Worm (Caenorhabditis elegans) whole organism, young adult: ENCODE measurements around the gene prx-13.

Experiments used
- B0019.2 ChIP-seq: fragments of 200-800 bp; sonication (Bioruptor generic); conservative IDR thresholded peaks from 2 replicates; pipeline ENCODE4 v1.3.6; 2022; ENCODE audit warnings: missing genetic modification reagents, missing genetic modification characterization, missing compliant biosample characterization
- D2030.7 ChIP-seq: fragments of 200-800 bp; sonication (Bioruptor generic); IDR thresholded peaks from 2 replicates; pipeline ENCODE4 v1.3.6; 2022; ENCODE audit warnings: missing genetic modification reagents, missing genetic modification characterization, missing compliant biosample characterization
- F22D6.2 ChIP-seq: sonication (generic microtip); optimal IDR thresholded peaks from 2 replicates; lab custom pipeline; 2016; ENCODE audit warnings: mild to moderate bottlenecking, missing genetic modification characterization, missing compliant biosample characterization
- F33H1.4 ChIP-seq: fragments of 200-800 bp; sonication (Bioruptor generic); IDR thresholded peaks from 2 replicates; pipeline ENCODE4 v1.3.6; 2022; ENCODE audit warnings: missing genetic modification reagents, missing genetic modification characterization, missing compliant biosample characterization
- F37B4.10 ChIP-seq: fragments of 200-800 bp; sonication (Bioruptor generic); IDR thresholded peaks from 2 replicates; pipeline ENCODE4 v1.3.6; 2022; ENCODE audit warnings: missing genetic modification characterization, missing compliant biosample characterization
- F49E8.2 ChIP-seq: sonication (generic microtip); optimal IDR thresholded peaks from 3 replicates; lab custom pipeline; 2017; ENCODE audit warnings: missing genetic modification characterization, mild to moderate bottlenecking, missing compliant biosample characterization, antibody characterized with exemption, moderate library complexity; ENCODE audit not compliant: insufficient read depth
- K12H6.12 ChIP-seq: fragments of 200-800 bp; sonication (Bioruptor generic); optimal IDR thresholded peaks from 2 replicates; lab custom pipeline; 2018; ENCODE audit warnings: mild to moderate bottlenecking, missing genetic modification characterization, missing compliant biosample characterization
- athp-1 ChIP-seq: sonication (generic microtip); optimal IDR thresholded peaks from 2 replicates; lab custom pipeline; 2017; ENCODE audit warnings: mild to moderate bottlenecking, missing genetic modification characterization, missing compliant biosample characterization
- bed-2 ChIP-seq: fragments of 200-800 bp; sonication (Bioruptor generic); IDR thresholded peaks from 2 replicates; pipeline ENCODE4 v1.3.6; 2022; ENCODE audit warnings: missing genetic modification reagents, missing genetic modification characterization, missing compliant biosample characterization
- ccch-3 ChIP-seq: fragments of 200-800 bp; sonication (Bioruptor generic); optimal IDR thresholded peaks from 2 replicates; lab custom pipeline; 2018; ENCODE audit warnings: mild to moderate bottlenecking, missing genetic modification characterization, missing compliant biosample characterization
- ceh-40 ChIP-seq: fragments of 200-800 bp; sonication (Bioruptor generic); IDR thresholded peaks from 2 replicates; pipeline ENCODE4 v1.3.6; 2022; ENCODE audit warnings: missing genetic modification characterization, missing compliant biosample characterization
- ceh-58 ChIP-seq: fragments of 200-800 bp; sonication (Bioruptor generic); IDR thresholded peaks from 2 replicates; pipeline ENCODE4 v1.3.6; 2022; ENCODE audit warnings: missing genetic modification characterization, missing compliant biosample characterization
- dox-1 ChIP-seq: fragments of 200-800 bp; sonication (Bioruptor generic); IDR thresholded peaks from 2 replicates; pipeline ENCODE4 v1.3.6; 2022; ENCODE audit warnings: missing genetic modification reagents, missing genetic modification characterization, missing compliant biosample characterization
- dpl-1 ChIP-seq: fragments of 150-350 bp; optimal IDR thresholded peaks from 2 replicates; lab custom pipeline; 2014; ENCODE audit warnings: missing biosample characterization, missing genetic modification reagents, missing genetic modification characterization
- egl-44 ChIP-seq: fragments of 200-800 bp; sonication (Bioruptor generic); IDR thresholded peaks from 2 replicates; pipeline ENCODE4 v1.3.6; 2022; ENCODE audit warnings: missing genetic modification reagents, missing genetic modification characterization, missing compliant biosample characterization
- ekl-4 ChIP-seq: fragments of 200-800 bp; sonication (Bioruptor generic); IDR thresholded peaks from 2 replicates; pipeline ENCODE4 v1.3.6; 2022; ENCODE audit warnings: missing genetic modification reagents, missing genetic modification characterization, missing compliant biosample characterization
- fkh-3 ChIP-seq: sonication (generic microtip); optimal IDR thresholded peaks from 2 replicates; lab custom pipeline; 2016; ENCODE audit warnings: mild to moderate bottlenecking, missing genetic modification characterization, missing compliant biosample characterization
- him-1 ChIP-seq: sonication (generic microtip); optimal IDR thresholded peaks from 2 replicates; lab custom pipeline; 2016; ENCODE audit warnings: missing genotype, missing genetic modification reagents, missing genetic modification characterization, missing compliant biosample characterization
- hmg-1.2 ChIP-seq: fragments of 200-800 bp; sonication (Bioruptor generic); IDR thresholded peaks from 2 replicates; pipeline ENCODE4 v1.3.6; 2022; ENCODE audit warnings: missing genetic modification reagents, missing genetic modification characterization, missing compliant biosample characterization
- let-607 ChIP-seq, 2 experiments: fragments of 200-800 bp in 1 of 2; sonication (Bioruptor generic) in 1 of 2; sonication (generic microtip) in 1 of 2; optimal IDR thresholded peaks; 2 replicates each; lab custom pipeline; 2016 to 2018; ENCODE audit warnings: mild to moderate bottlenecking in 2 of 2, missing compliant biosample characterization in 2 of 2, missing genetic modification characterization in 2 of 2, moderate library complexity in 2 of 2, missing genotype in 1 of 2
- lin-40 ChIP-seq: sonication (generic microtip); optimal IDR thresholded peaks from 2 replicates; lab custom pipeline; 2016; ENCODE audit warnings: missing genetic modification characterization, mild to moderate bottlenecking, missing compliant biosample characterization, missing genotype, missing genetic modification reagents
- mcd-1 ChIP-seq: fragments of 200-800 bp; sonication (Bioruptor generic); IDR thresholded peaks from 2 replicates; pipeline ENCODE4 v1.3.6; 2022; ENCODE audit warnings: missing genetic modification reagents, missing genetic modification characterization, missing compliant biosample characterization
- nfya-1 ChIP-seq: sonication (generic microtip); optimal IDR thresholded peaks from 2 replicates; lab custom pipeline; 2017; ENCODE audit warnings: antibody characterized with exemption, missing compliant biosample characterization, missing genetic modification characterization, borderline replicate concordance; ENCODE audit not compliant: insufficient read depth
- nfyb-1 ChIP-seq: fragments of 200-800 bp; sonication (Bioruptor generic); IDR thresholded peaks from 2 replicates; pipeline ENCODE4 v1.3.6; 2022; ENCODE audit warnings: missing genetic modification reagents, missing genetic modification characterization, missing compliant biosample characterization
- nhr-80 ChIP-seq: sonication (generic microtip); optimal IDR thresholded peaks from 2 replicates; lab custom pipeline; 2016; ENCODE audit warnings: missing genetic modification characterization, missing compliant biosample characterization
- nhr-90 ChIP-seq: sonication (generic microtip); optimal IDR thresholded peaks from 2 replicates; lab custom pipeline; 2016; ENCODE audit warnings: missing genotype, mild to moderate bottlenecking, missing genetic modification characterization, missing compliant biosample characterization
- rcor-1 ChIP-seq: fragments of 200-800 bp; sonication (Bioruptor generic); IDR thresholded peaks from 2 replicates; pipeline ENCODE4 v1.3.6; 2022; ENCODE audit warnings: missing genetic modification reagents, missing genetic modification characterization, missing compliant biosample characterization
- rpc-1 ChIP-seq, 2 experiments: fragments of 150-350 bp in 1 of 2; sonication (generic microtip) in 1 of 2; optimal IDR thresholded peaks; 2 replicates each; lab custom pipeline; 2014 to 2018; ENCODE audit warnings: missing biosample characterization in 1 of 2, missing genetic modification characterization in 1 of 2, missing genetic modification reagents in 1 of 2, missing genotype in 1 of 2
- snpc-1.1 ChIP-seq: sonication (generic microtip); optimal IDR thresholded peaks from 2 replicates; lab custom pipeline; 2017; ENCODE audit warnings: missing genetic modification characterization, mild to moderate bottlenecking, missing compliant biosample characterization, antibody characterized with exemption, moderate library complexity, missing genotype, missing genetic modification reagents; ENCODE audit not compliant: insufficient read depth
- snpc-1.3 ChIP-seq: sonication (generic microtip); optimal IDR thresholded peaks from 2 replicates; lab custom pipeline; 2017; ENCODE audit warnings: missing genetic modification characterization, mild to moderate bottlenecking, missing compliant biosample characterization, antibody characterized with exemption, moderate library complexity, missing genotype, missing genetic modification reagents; ENCODE audit not compliant: insufficient read depth
- snpc-3.4 ChIP-seq: sonication (generic microtip); optimal IDR thresholded peaks from 2 replicates; lab custom pipeline; 2017; ENCODE audit warnings: missing genetic modification characterization, mild to moderate bottlenecking, missing compliant biosample characterization, antibody characterized with exemption, moderate library complexity, missing genotype, missing genetic modification reagents
- snpc-4 ChIP-seq, 5 experiments: fragments of 150-350 bp in 1 of 5; sonication (generic microtip) in 4 of 5; optimal IDR thresholded peaks; 2 replicates each; lab custom pipeline; 2014 to 2018; ENCODE audit warnings: missing genetic modification characterization in 5 of 5, missing biosample characterization in 3 of 5, antibody characterized with exemption in 2 of 5, mild to moderate bottlenecking in 2 of 5, missing compliant biosample characterization in 2 of 5, missing genotype in 2 of 5, moderate library complexity in 2 of 5, missing genetic modification reagents in 1 of 5
- tbp1 ChIP-seq: fragments of 200-800 bp; sonication (Bioruptor generic); optimal IDR thresholded peaks from 2 replicates; lab custom pipeline; 2018; ENCODE audit warnings: mild to moderate bottlenecking, missing genetic modification characterization, missing compliant biosample characterization
- unc-130 ChIP-seq: sonication (generic microtip); optimal IDR thresholded peaks from 2 replicates; lab custom pipeline; 2016; ENCODE audit warnings: missing genetic modification reagents, missing genetic modification characterization, missing compliant biosample characterization
- unc-62 ChIP-seq: fragments of 150-350 bp; optimal IDR thresholded peaks from 2 replicates; lab custom pipeline; 2014; ENCODE audit warnings: missing biosample characterization, missing genetic modification reagents, missing genetic modification characterization

prx-13 gene

DNA sequence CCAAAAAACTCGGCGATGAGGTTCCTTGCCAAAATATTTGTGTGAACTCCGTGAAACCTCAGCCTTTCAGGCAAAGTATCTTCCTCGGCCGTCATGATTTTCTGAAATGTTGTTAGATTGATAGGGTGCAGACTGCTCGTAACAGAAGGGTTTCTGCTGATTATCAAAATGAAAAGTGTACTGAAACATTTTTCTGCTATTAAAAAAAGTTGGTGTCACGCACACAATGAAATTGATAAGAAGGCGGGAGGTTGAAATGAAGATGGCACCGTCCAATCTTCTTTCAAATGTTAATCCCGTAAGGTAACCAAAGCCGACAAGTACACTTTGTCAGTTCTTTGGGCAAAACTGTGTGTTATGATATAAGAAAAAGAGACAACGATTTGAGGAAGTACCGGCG, 14.9 kb downstream of the prx-13 start:
- TF ChIP-seq mcd-1 (no peak), let-607 (tag; optimal IDR thresholded peaks at IDR 0.05; lab: Kevin White, UChicago) (peak in 1 of 2 experiments; percentile 40), lin-40 (tag; lab: Kevin White, UChicago) (no peak), ccch-3 (GFP tag; lab: Kevin White, UChicago) (no peak), ceh-40 (GFP tag; lab: Robert Waterston, UW) (no peak), dox-1 (GFP tag; lab: Robert Waterston, UW) (0 out of 2 replicates have a peak, but pooled peaks have one; percentile 32), tbp1 (GFP tag; lab: Kevin White, UChicago) (peak; percentile 2), F37B4.10 (GFP tag; lab: Robert Waterston, UW) (0 out of 2 replicates have a peak, but pooled peaks have one; percentile 64), nhr-80 (tag; lab: Kevin White, UChicago) (peak; percentile 83)

DNA sequence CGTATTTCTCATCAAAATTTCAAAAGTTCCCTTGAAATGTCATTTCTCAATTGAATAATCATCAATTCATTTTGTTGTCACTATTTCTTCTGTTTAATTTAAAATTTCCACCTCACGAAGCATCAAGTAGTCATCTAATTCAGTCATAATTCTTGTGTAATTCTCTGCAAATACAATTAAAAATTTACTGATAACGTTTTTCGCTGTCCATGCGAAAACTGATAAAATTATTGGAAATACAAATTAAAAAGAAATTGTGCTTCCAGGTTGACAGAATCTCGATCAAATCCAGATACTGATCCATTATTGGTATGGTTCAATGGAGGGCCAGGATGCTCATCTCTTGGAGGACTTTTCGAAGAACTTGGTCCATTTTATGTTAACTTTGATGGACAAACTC, 18.5 kb downstream of the prx-13 start:
- TF ChIP-seq nhr-80 (tag; lab: Kevin White, UChicago), result peak; percentile 28
- no peak for TF ChIP-seq fkh-3 (tag; lab: Kevin White, UChicago)

ce11 chrII:7232517-7232916, 19.3 kb downstream of the prx-13 start, which contains the start of gene ctsa-3.1:
TSS of gene ctsa-3.1 (plus strand) at chrII:7232853.
- TF ChIP-seq nhr-80 (tag; lab: Kevin White, UChicago), result peak; percentile 52
- no peak for TF ChIP-seq K12H6.12 (tag; lab: Kevin White, UChicago)
- TF ChIP-seq F33H1.4 (GFP tag; lab: Robert Waterston, UW), result no peak
- TF ChIP-seq dpl-1 (GFP tag; lab: Kevin White, UChicago), result no peak
- TF ChIP-seq, all 124 proteins: peak for 1

DNA sequence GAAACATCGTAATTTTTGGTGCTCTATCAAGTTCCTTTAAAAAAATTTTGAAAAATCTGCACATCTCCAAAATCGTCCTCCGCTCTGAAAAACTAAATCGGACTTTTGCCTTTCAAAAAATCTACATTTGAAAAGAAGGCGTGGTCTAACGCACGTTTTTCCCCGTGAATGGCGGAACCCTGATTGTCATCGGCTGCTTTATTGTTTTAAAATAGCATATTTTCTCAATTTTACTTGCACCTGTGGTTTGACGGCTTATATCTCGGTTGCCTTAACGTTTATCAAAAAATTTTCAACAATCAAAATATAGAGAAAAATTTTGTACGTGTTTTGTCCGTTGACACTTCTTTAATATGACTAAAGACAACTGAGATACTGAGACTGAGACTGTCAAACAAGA, 19.9 kb downstream of the prx-13 start:
- no peak for TF ChIP-seq rcor-1
- no peak for TF ChIP-seq unc-62 (GFP tag; lab: Kevin White, UChicago)
- no peak for TF ChIP-seq nhr-90 (tag; lab: Kevin White, UChicago)
- no peak for TF ChIP-seq dpl-1 (GFP tag; lab: Kevin White, UChicago)
- TF ChIP-seq rpc-1 (optimal IDR thresholded peaks at IDR 0.05; lab: Kevin White, UChicago), result no peak
- peak; percentile 25 for TF ChIP-seq rpc-1 (tag; optimal IDR thresholded peaks at IDR 0.05; lab: Kevin White, UChicago)
- no peak for TF ChIP-seq F22D6.2 (tag; lab: Kevin White, UChicago)
- TF ChIP-seq nhr-80 (tag; lab: Kevin White, UChicago), result no peak
- peak; percentile 15 for TF ChIP-seq snpc-3.4
- no peak for TF ChIP-seq nfyb-1 (GFP tag; lab: Robert Waterston, UW)
- TF ChIP-seq him-1, result peak; percentile 35
- TF ChIP-seq snpc-1.3 (tag; lab: Kevin White, UChicago), result no peak
- no peak for TF ChIP-seq egl-44 (GFP tag; lab: Robert Waterston, UW)
- TF ChIP-seq snpc-4 (GFP tag; optimal IDR thresholded peaks at IDR 0.05; lab: Kevin White, UChicago), result peak; percentile 81
- peak; percentile 90 to 93 (median 91) for TF ChIP-seq snpc-4 (tag; optimal IDR thresholded peaks at IDR 0.05; lab: Kevin White, UChicago)
- peak; percentile 89 for TF ChIP-seq snpc-1.1 (tag; lab: Kevin White, UChicago)
- TF ChIP-seq unc-130 (GFP tag; lab: Kevin White, UChicago), result no peak
- no peak for TF ChIP-seq F33H1.4 (GFP tag; lab: Robert Waterston, UW)
- TF ChIP-seq bed-2 (GFP tag; lab: Robert Waterston, UW), result no peak
- TF ChIP-seq D2030.7 (GFP tag; lab: Robert Waterston, UW), result 0 out of 2 replicates have a peak, but pooled peaks have one; percentile 21
- TF ChIP-seq athp-1 (tag; lab: Kevin White, UChicago), result no peak
- TF ChIP-seq F49E8.2 (tag; lab: Kevin White, UChicago), result no peak
- peak; percentile 68 for TF ChIP-seq tbp1 (GFP tag; lab: Kevin White, UChicago)
- TF ChIP-seq B0019.2, result no peak
- TF ChIP-seq nfya-1 (tag; lab: Kevin White, UChicago), result no peak
- no peak for TF ChIP-seq ceh-58 (GFP tag; lab: Robert Waterston, UW)
- peak; percentile 76 for TF ChIP-seq hmg-1.2 (GFP tag; lab: Robert Waterston, UW)
- no peak for TF ChIP-seq ekl-4 (GFP tag; lab: Robert Waterston, UW)
